Worm (Caenorhabditis elegans) whole organism, L3 larva: ENCODE measurements around the gene tomm-70.

ENCODE experiments used
- R02D3.7 ChIP-seq: fragments of 150-350 bp; optimal IDR thresholded peaks from 2 replicates; lab custom pipeline; 2014; ENCODE audit warnings: missing biosample characterization, missing genetic modification characterization
- ZK546.5 ChIP-seq: sonication (generic microtip); optimal IDR thresholded peaks from 2 replicates; lab custom pipeline; 2017; ENCODE audit warnings: missing biosample characterization, missing genetic modification characterization
- aly-2 ChIP-seq: fragments of 150-350 bp; optimal IDR thresholded peaks from 2 replicates; lab custom pipeline; 2014; ENCODE audit warnings: missing biosample characterization, missing genetic modification characterization
- ama-1 ChIP-seq: fragments of 150-350 bp; optimal IDR thresholded peaks from 2 replicates; lab custom pipeline; 2018
- ceh-28 ChIP-seq: fragments of 150-350 bp; optimal IDR thresholded peaks from 2 replicates; lab custom pipeline; 2014; ENCODE audit warnings: missing biosample characterization, missing genetic modification reagents, missing genetic modification characterization
- ceh-82 ChIP-seq: fragments of 150-350 bp; optimal IDR thresholded peaks from 2 replicates; lab custom pipeline; 2014; ENCODE audit warnings: missing biosample characterization, missing genetic modification characterization
- ceh-9 ChIP-seq: sonication (generic microtip); optimal IDR thresholded peaks from 2 replicates; lab custom pipeline; 2018; ENCODE audit warnings: missing biosample characterization, missing genetic modification characterization
- egl-27 ChIP-seq: sonication (generic microtip); optimal IDR thresholded peaks from 4 replicates; lab custom pipeline; 2017; ENCODE audit warnings: missing biosample characterization, missing genetic modification reagents, missing genetic modification characterization
- egl-5 ChIP-seq: fragments of 150-350 bp; optimal IDR thresholded peaks from 2 replicates; lab custom pipeline; 2017; ENCODE audit warnings: missing biosample characterization, missing genetic modification reagents, missing genetic modification characterization, inconsistent platforms
- elt-2 ChIP-seq: sonication (generic microtip); optimal IDR thresholded peaks from 2 replicates; lab custom pipeline; 2016; ENCODE audit warnings: missing genetic modification reagents, mild to moderate bottlenecking, missing genetic modification characterization, missing compliant biosample characterization
- elt-3 ChIP-seq, 3 experiments: fragments of 150-350 bp in 1 of 3; sonication (generic microtip) in 2 of 3; optimal IDR thresholded peaks; 2 replicates in 2 of 3; 4 replicates in 1 of 3; lab custom pipeline; 2014 to 2017; ENCODE audit warnings: missing biosample characterization in 3 of 3, missing genetic modification characterization in 3 of 3
- eor-1 ChIP-seq, 2 experiments: fragments of 150-350 bp; optimal IDR thresholded peaks; 2 replicates each; lab custom pipeline; 2014 to 2018; ENCODE audit warnings: missing biosample characterization in 2 of 2, missing genetic modification characterization in 2 of 2
- fkh-2 ChIP-seq: fragments of 150-350 bp; optimal IDR thresholded peaks from 2 replicates; lab custom pipeline; 2014; ENCODE audit warnings: missing biosample characterization, missing genetic modification reagents, missing genetic modification characterization
- hmg-11 ChIP-seq: sonication (generic microtip); optimal IDR thresholded peaks from 2 replicates; lab custom pipeline; 2016; ENCODE audit warnings: missing genetic modification characterization, missing compliant biosample characterization
- jun-1 ChIP-seq: fragments of 150-350 bp; optimal IDR thresholded peaks from 2 replicates; lab custom pipeline; 2014; ENCODE audit warnings: missing biosample characterization, missing genetic modification reagents, missing genetic modification characterization
- lin-15B ChIP-seq: fragments of 150-350 bp; optimal IDR thresholded peaks from 2 replicates; lab custom pipeline; 2014; ENCODE audit warnings: missing biosample characterization, missing genetic modification characterization
- lsy-12 ChIP-seq: sonication (generic microtip); optimal IDR thresholded peaks from 2 replicates; lab custom pipeline; 2016; ENCODE audit warnings: mild to moderate bottlenecking, missing genetic modification characterization, missing compliant biosample characterization
- mdl-1 ChIP-seq: fragments of 150-350 bp; optimal IDR thresholded peaks from 2 replicates; lab custom pipeline; 2014; ENCODE audit warnings: missing biosample characterization, missing genetic modification characterization
- mml-1 ChIP-seq: fragments of 150-350 bp; sonication (generic microtip); optimal IDR thresholded peaks from 3 replicates; lab custom pipeline; 2014; ENCODE audit warnings: missing biosample characterization, missing genetic modification characterization
- nfya-1 ChIP-seq: sonication (generic microtip); optimal IDR thresholded peaks from 2 replicates; lab custom pipeline; 2017; ENCODE audit warnings: missing genetic modification characterization, mild to moderate bottlenecking, missing compliant biosample characterization, antibody characterized with exemption, moderate library complexity; ENCODE audit not compliant: insufficient read depth
- nhr-23 ChIP-seq: fragments of 150-350 bp; optimal IDR thresholded peaks from 2 replicates; lab custom pipeline; 2014; ENCODE audit warnings: missing biosample characterization, missing genetic modification reagents, missing genetic modification characterization
- nhr-237 ChIP-seq: fragments of 150-350 bp; optimal IDR thresholded peaks from 2 replicates; lab custom pipeline; 2014; ENCODE audit warnings: missing biosample characterization, missing genetic modification characterization
- nhr-25 ChIP-seq: sonication (generic microtip); optimal IDR thresholded peaks from 2 replicates; lab custom pipeline; 2017; ENCODE audit warnings: missing biosample characterization, missing genetic modification characterization
- nhr-28 ChIP-seq: fragments of 150-350 bp; optimal IDR thresholded peaks from 2 replicates; lab custom pipeline; 2014; ENCODE audit warnings: missing biosample characterization, missing genetic modification characterization
- nhr-43 ChIP-seq: sonication (generic microtip); optimal IDR thresholded peaks from 2 replicates; lab custom pipeline; 2016; ENCODE audit warnings: mild to moderate bottlenecking, missing genetic modification characterization, missing compliant biosample characterization; ENCODE audit not compliant: poor library complexity, severe bottlenecking
- nhr-67 ChIP-seq: fragments of 150-350 bp; optimal IDR thresholded peaks from 2 replicates; lab custom pipeline; 2014; ENCODE audit warnings: missing biosample characterization, missing genetic modification characterization
- nhr-76 ChIP-seq: fragments of 150-350 bp; sonication (generic microtip); optimal IDR thresholded peaks from 5 replicates; lab custom pipeline; 2014; ENCODE audit warnings: missing biosample characterization, missing genetic modification characterization
- nhr-77 ChIP-seq: fragments of 150-350 bp; optimal IDR thresholded peaks from 2 replicates; lab custom pipeline; 2014; ENCODE audit warnings: missing biosample characterization, missing genetic modification characterization
- pha-4 ChIP-seq: fragments of 150-350 bp; optimal IDR thresholded peaks from 2 replicates; lab custom pipeline; 2014; ENCODE audit warnings: missing biosample characterization, missing genetic modification reagents, missing genetic modification characterization
- pqm-1 ChIP-seq: fragments of 150-350 bp; optimal IDR thresholded peaks from 2 replicates; lab custom pipeline; 2017; ENCODE audit warnings: missing biosample characterization, missing genetic modification characterization, inconsistent platforms
- snpc-4 ChIP-seq: fragments of 150-350 bp; optimal IDR thresholded peaks from 2 replicates; lab custom pipeline; 2014; ENCODE audit warnings: missing biosample characterization, missing genetic modification characterization
- tbx-2 ChIP-seq: sonication (generic microtip); optimal IDR thresholded peaks from 2 replicates; lab custom pipeline; 2016; ENCODE audit warnings: mild to moderate bottlenecking, missing genetic modification characterization, missing compliant biosample characterization
- unc-39 ChIP-seq: sonication (generic microtip); optimal IDR thresholded peaks from 4 replicates; lab custom pipeline; 2017; ENCODE audit warnings: missing biosample characterization, missing genetic modification characterization
- unc-62 ChIP-seq: fragments of 150-350 bp; sonication (generic microtip); optimal IDR thresholded peaks from 4 replicates; lab custom pipeline; 2014; ENCODE audit warnings: missing biosample characterization, missing genetic modification reagents, missing genetic modification characterization
- zag-1 ChIP-seq: fragments of 150-350 bp; optimal IDR thresholded peaks from 2 replicates; lab custom pipeline; 2014; ENCODE audit warnings: missing biosample characterization, missing genetic modification characterization
- ztf-11 ChIP-seq: fragments of 150-350 bp; optimal IDR thresholded peaks from 2 replicates; lab custom pipeline; 2014; ENCODE audit warnings: missing biosample characterization, missing genetic modification characterization
- ztf-4 ChIP-seq: fragments of 150-350 bp; optimal IDR thresholded peaks from 2 replicates; lab custom pipeline; 2014; ENCODE audit warnings: missing biosample characterization, missing genetic modification characterization

Gene tomm-70

ce11 chrIII:8739126-8739525, 15.4 kb downstream of the tomm-70 start (continued):
- TF ChIP-seq nhr-76 (tag; lab: Kevin White, UChicago) (no peak), aly-2 (tag; lab: Kevin White, UChicago) (no peak), ZK546.5 (tag; lab: Kevin White, UChicago) (no peak), hmg-11 (tag; lab: Kevin White, UChicago) (no peak), nhr-77 (tag; lab: Kevin White, UChicago) (no peak), snpc-4 (tag; lab: Kevin White, UChicago) (peak; percentile 4), lsy-12 (tag; lab: Kevin White, UChicago) (no peak)

ce11 chrIII:8738289-8738688, 16.3 kb downstream of the tomm-70 start:
- no peak for TF ChIP-seq unc-62 (GFP tag; lab: Kevin White, UChicago)
- TF ChIP-seq ceh-9 (tag; lab: Kevin White, UChicago): no peak
- no peak for TF ChIP-seq nhr-77 (tag; lab: Kevin White, UChicago)
- no peak for TF ChIP-seq aly-2 (tag; lab: Kevin White, UChicago)
- TF ChIP-seq hmg-11 (tag; lab: Kevin White, UChicago): no peak
- TF ChIP-seq egl-27 (tag; lab: Kevin White, UChicago): no peak
- no peak for TF ChIP-seq ZK546.5 (tag; lab: Kevin White, UChicago)
- no peak for TF ChIP-seq fkh-2 (tag; lab: Kevin White, UChicago)
- TF ChIP-seq jun-1 (tag; lab: Kevin White, UChicago): no peak
- TF ChIP-seq unc-39: no peak
- TF ChIP-seq tbx-2 (tag; lab: Kevin White, UChicago): no peak
- no peak for TF ChIP-seq ceh-28 (tag; lab: Kevin White, UChicago)
- no peak for TF ChIP-seq lin-15B (tag; lab: Kevin White, UChicago)
- TF ChIP-seq ama-1 (lab: Kevin White, UChicago): no peak
- no peak for TF ChIP-seq nhr-23
- no peak for TF ChIP-seq eor-1 (tag; optimal IDR thresholded peaks at IDR 0.05; lab: Kevin White, UChicago)
- TF ChIP-seq egl-5 (tag; lab: Kevin White, UChicago): no peak
- TF ChIP-seq, all 47 proteins: peak for 0

DNA sequence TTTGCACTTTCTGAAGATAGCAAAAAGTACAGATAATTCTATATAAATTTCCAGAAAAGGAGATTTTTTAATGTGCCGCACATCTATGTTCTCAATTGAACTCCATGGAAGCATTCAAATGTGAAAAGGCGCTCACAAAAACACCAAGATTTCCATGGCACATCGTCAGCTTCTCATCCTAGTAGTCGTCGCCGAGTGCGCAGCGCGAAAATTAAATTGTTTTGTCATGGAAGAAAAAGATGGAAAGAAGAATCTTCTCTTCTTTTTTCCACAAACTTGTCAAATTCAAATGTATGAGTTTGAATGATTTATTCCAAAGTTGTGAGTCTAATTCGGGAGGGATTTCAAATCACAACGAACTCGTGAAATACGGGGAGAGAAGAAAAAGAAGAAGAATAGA, 17.2 kb downstream of the tomm-70 start:
- TF ChIP-seq lsy-12 (tag; lab: Kevin White, UChicago): no peak
- no peak for TF ChIP-seq R02D3.7 (tag; lab: Kevin White, UChicago)
- no peak for TF ChIP-seq nhr-25
- TF ChIP-seq nhr-28 (tag; lab: Kevin White, UChicago): no peak
- TF ChIP-seq nhr-67: no peak
- no peak for TF ChIP-seq zag-1 (tag; lab: Kevin White, UChicago)
- TF ChIP-seq nhr-237: no peak
- TF ChIP-seq nfya-1: no peak
- TF ChIP-seq elt-3 (tag; optimal IDR thresholded peaks at IDR 0.05; lab: Kevin White, UChicago): no peak
- no peak for TF ChIP-seq mml-1 (tag; lab: Kevin White, UChicago)
- no peak for TF ChIP-seq egl-27 (tag; lab: Kevin White, UChicago)
- TF ChIP-seq tbx-2 (tag; lab: Kevin White, UChicago): no peak
- no peak for TF ChIP-seq ceh-82
- TF ChIP-seq snpc-4 (tag; lab: Kevin White, UChicago): no peak

DNA sequence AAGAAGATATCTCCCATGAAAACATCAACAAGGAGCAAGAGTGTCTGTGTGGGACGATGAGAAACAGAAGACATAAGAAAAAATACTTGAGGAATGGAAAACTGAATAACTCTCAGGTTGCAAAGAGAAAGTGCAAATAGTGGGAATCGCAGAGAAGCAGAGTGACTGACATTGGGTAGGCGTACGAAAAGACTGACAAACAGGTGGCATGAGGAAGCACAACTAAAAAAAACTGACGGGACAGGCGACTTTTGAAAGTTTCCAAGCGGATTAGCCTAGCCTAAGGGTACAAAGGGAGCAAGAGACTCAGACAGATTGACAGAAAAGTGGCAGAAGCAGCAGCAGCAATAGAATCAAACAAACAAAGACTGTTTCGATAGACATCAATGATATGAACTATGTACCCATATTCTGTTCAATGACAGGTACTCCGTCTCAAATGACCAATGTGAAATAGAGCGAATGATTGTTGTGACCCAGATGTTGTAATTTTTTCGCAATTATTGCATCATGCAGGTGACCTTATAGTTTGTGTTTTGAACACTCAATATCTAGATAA, 20.1 kb downstream of the tomm-70 start:
- TF ChIP-seq hmg-11 (tag; lab: Kevin White, UChicago) (peak; percentile 24), ceh-82 (no peak), ZK546.5 (tag; lab: Kevin White, UChicago) (no peak), nhr-237 (no peak), nhr-25 (peak; percentile 82), pha-4 (tag; lab: Kevin White, UChicago) (peak; percentile 8), ztf-4 (no peak), nhr-23 (peak; percentile 80), ztf-11 (tag; lab: Kevin White, UChicago) (no peak), nfya-1 (peak; percentile 50), nhr-43 (tag; lab: Kevin White, UChicago) (peak; percentile 79), egl-27 (tag; lab: Kevin White, UChicago) (no peak), mdl-1 (tag; lab: Kevin White, UChicago) (peak; percentile 6), lin-15B (tag; lab: Kevin White, UChicago) (no peak), eor-1 (tag; optimal IDR thresholded peaks at IDR 0.05; lab: Kevin White, UChicago) (no peak), lsy-12 (tag; lab: Kevin White, UChicago) (no peak), nhr-76 (tag; lab: Kevin White, UChicago) (no peak), elt-2 (tag; lab: Kevin White, UChicago) (peak; percentile 59), unc-62 (GFP tag; lab: Kevin White, UChicago) (peak; percentile 50), tbx-2 (tag; lab: Kevin White, UChicago) (no peak), pqm-1 (tag; lab: Kevin White, UChicago) (peak; percentile 42)
